Worm (Caenorhabditis elegans) whole organism, young adult: ENCODE results near the gene F58E1.13.

Source experiments
- B0035.1 ChIP-seq: sonication (generic microtip); optimal IDR thresholded peaks from 2 replicates; lab custom pipeline; 2016; ENCODE audit warnings: missing genetic modification characterization, mild to moderate bottlenecking, missing compliant biosample characterization, missing genotype, missing genetic modification reagents
- F49E8.2 ChIP-seq: sonication (generic microtip); optimal IDR thresholded peaks from 3 replicates; lab custom pipeline; 2017; ENCODE audit warnings: missing genetic modification characterization, mild to moderate bottlenecking, missing compliant biosample characterization, antibody characterized with exemption, moderate library complexity; ENCODE audit not compliant: insufficient read depth
- T07F8.4 ChIP-seq: sonication (generic microtip); optimal IDR thresholded peaks from 2 replicates; lab custom pipeline; 2016; ENCODE audit warnings: mild to moderate bottlenecking, missing genetic modification characterization, moderate library complexity, missing compliant biosample characterization
- Y53F4B.3 ChIP-seq: fragments of 200-800 bp; sonication (Bioruptor generic); IDR thresholded peaks from 2 replicates; pipeline ENCODE4 v1.3.6; 2022; ENCODE audit warnings: missing genetic modification reagents, missing genetic modification characterization, missing compliant biosample characterization
- attf-6 ChIP-seq: fragments of 200-800 bp; sonication (Bioruptor generic); IDR thresholded peaks from 2 replicates; pipeline ENCODE4 v1.3.6; 2022; ENCODE audit warnings: missing genetic modification reagents, missing genetic modification characterization, missing compliant biosample characterization
- chd-7 ChIP-seq: sonication (generic microtip); optimal IDR thresholded peaks from 2 replicates; lab custom pipeline; 2016; ENCODE audit warnings: mild to moderate bottlenecking, missing genetic modification characterization, moderate library complexity, missing compliant biosample characterization
- efl-1 ChIP-seq: fragments of 150-350 bp; optimal IDR thresholded peaks from 2 replicates; lab custom pipeline; 2014; ENCODE audit warnings: missing biosample characterization, missing genetic modification reagents, missing genetic modification characterization
- hlh-26 ChIP-seq: fragments of 200-800 bp; sonication (Bioruptor generic); conservative IDR thresholded peaks from 2 replicates; pipeline ENCODE4 v1.3.6; 2022; ENCODE audit warnings: missing genetic modification reagents, missing genetic modification characterization, missing compliant biosample characterization
- lin-35 ChIP-seq, 3 experiments: fragments of 150-350 bp in 2 of 3; sonication (generic microtip) in 1 of 3; optimal IDR thresholded peaks; 2 replicates each; lab custom pipeline; 2014 to 2018; ENCODE audit warnings: missing biosample characterization in 3 of 3, missing genetic modification characterization in 3 of 3, missing genetic modification reagents in 3 of 3
- nhr-90 ChIP-seq: sonication (generic microtip); optimal IDR thresholded peaks from 2 replicates; lab custom pipeline; 2016; ENCODE audit warnings: missing genotype, mild to moderate bottlenecking, missing genetic modification characterization, missing compliant biosample characterization
- snpc-4 ChIP-seq, 5 experiments: fragments of 150-350 bp in 1 of 5; sonication (generic microtip) in 4 of 5; optimal IDR thresholded peaks; 2 replicates each; lab custom pipeline; 2014 to 2018; ENCODE audit warnings: missing genetic modification characterization in 5 of 5, missing biosample characterization in 3 of 5, antibody characterized with exemption in 2 of 5, mild to moderate bottlenecking in 2 of 5, missing compliant biosample characterization in 2 of 5, missing genotype in 2 of 5, moderate library complexity in 2 of 5, missing genetic modification reagents in 1 of 5
- sptf-2 ChIP-seq: fragments of 200-800 bp; sonication (Bioruptor generic); optimal IDR thresholded peaks from 2 replicates; lab custom pipeline; 2018; ENCODE audit warnings: mild to moderate bottlenecking, missing genetic modification characterization, missing compliant biosample characterization
- unc-130 ChIP-seq: sonication (generic microtip); optimal IDR thresholded peaks from 2 replicates; lab custom pipeline; 2016; ENCODE audit warnings: missing genetic modification reagents, missing genetic modification characterization, missing compliant biosample characterization
- unc-62 ChIP-seq: fragments of 150-350 bp; optimal IDR thresholded peaks from 2 replicates; lab custom pipeline; 2014; ENCODE audit warnings: missing biosample characterization, missing genetic modification reagents, missing genetic modification characterization

ce11 chrII:1692827-1693226 is 2.8 kb downstream of the F58E1.13 start, which contains the start of gene fbxc-21:
- TF ChIP-seq T07F8.4 (tag; lab: Kevin White, UChicago) = no peak
- TF ChIP-seq nhr-90 (tag; lab: Kevin White, UChicago) = no peak
- TF ChIP-seq snpc-4 (GFP tag; optimal IDR thresholded peaks at IDR 0.05; lab: Kevin White, UChicago) = no peak
- TF ChIP-seq snpc-4 (tag; optimal IDR thresholded peaks at IDR 0.05; lab: Kevin White, UChicago) = no peak
- no peak for TF ChIP-seq hlh-26 (GFP tag; lab: Robert Waterston, UW)
- TF ChIP-seq unc-62 = no peak
- TF ChIP-seq lin-35 (GFP tag; optimal IDR thresholded peaks at IDR 0.05; lab: Kevin White, UChicago) = no peak
- TF ChIP-seq B0035.1 = no peak
- no peak for TF ChIP-seq sptf-2 (GFP tag; lab: Kevin White, UChicago)
- no peak for TF ChIP-seq attf-6
- no peak for TF ChIP-seq unc-130 (GFP tag; lab: Kevin White, UChicago)
- TF ChIP-seq efl-1 (GFP tag; lab: Kevin White, UChicago) = no peak
- no peak for TF ChIP-seq chd-7 (tag; lab: Kevin White, UChicago)
- TF ChIP-seq Y53F4B.3 = no peak
- TF ChIP-seq F49E8.2 (tag; lab: Kevin White, UChicago) = no peak
